Worm (Caenorhabditis elegans): Measurements from ENCODE around the gene D1005.2.
"Not testable (repeated sequence)": the region's sequence is repeated elsewhere in the genome, so short reads cannot be mapped to it uniquely, and the experiment has no call there.

Gene D1005.2

DNA sequence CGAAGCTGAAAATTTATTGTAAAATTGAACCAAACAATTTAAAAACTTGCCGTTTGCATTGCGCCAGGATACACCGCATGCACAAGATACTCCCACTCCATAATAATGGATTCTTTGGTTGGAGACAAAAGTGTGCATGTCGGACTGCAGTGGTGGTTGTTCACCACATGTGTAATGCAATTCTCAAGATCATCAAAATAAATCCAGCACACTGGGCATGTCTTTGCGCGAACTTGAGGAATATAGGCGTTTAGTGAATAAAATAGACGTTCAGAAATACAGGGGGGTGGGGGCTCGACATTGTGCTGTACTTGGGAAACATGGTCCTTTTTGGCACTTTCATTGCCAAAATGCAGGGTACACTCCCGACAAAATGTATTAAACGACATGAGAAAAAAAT, 32.4 kb upstream of the D1005.2 start, which contains the start of gene F19G12.11:
F19G12.11 (minus strand) TSS at position 101 of the 400 bp plus-strand sequence.
- TF ChIP-seq ceh-39 (tag; optimal IDR thresholded peaks at IDR 0.05) (no peak), snpc-4 (tag; optimal IDR thresholded peaks at IDR 0.05) (no peak), hlh-1 (tag; optimal IDR thresholded peaks at IDR 0.05) (no peak), elt-1 (tag; optimal IDR thresholded peaks at IDR 0.05; ENCODE audit: borderline replicate concordance, insufficient read depth) (no peak), unc-120 (tag; optimal IDR thresholded peaks at IDR 0.05; ENCODE audit: poor library complexity, severe bottlenecking) (no peak), ztf-11 (tag; optimal IDR thresholded peaks at IDR 0.05) (no peak), lsy-2 (tag; optimal IDR thresholded peaks at IDR 0.05) (no peak), zip-8 (tag; optimal IDR thresholded peaks at IDR 0.05) (no peak), pha-4 (tag; optimal IDR thresholded peaks at IDR 0.05) (no peak), tbx-8 (GFP tag; optimal IDR thresholded peaks at IDR 0.05) (no peak)

DNA sequence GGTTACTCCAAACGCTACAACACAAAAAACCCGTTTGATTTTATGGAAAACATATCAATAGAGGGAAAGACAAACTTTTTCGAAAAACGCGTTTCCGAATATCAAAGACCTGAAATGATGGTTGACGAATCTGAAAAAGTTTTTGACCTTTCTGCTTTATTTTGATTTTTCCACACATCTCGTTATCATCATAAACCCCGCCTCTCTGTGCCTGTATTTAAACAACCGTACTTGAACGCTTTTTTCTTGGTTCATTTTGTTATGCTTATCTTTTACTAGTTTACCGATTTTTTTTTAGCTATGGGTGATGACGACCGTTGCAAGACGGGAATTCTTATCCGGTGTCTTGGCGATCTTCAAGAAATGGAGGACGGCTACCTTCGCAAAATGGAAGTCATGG, 28.1 kb upstream of the D1005.2 start, which contains the start of gene F19G12.1:
F19G12.1 (plus strand) TSS at position 301 of the 400 bp plus-strand sequence.
- TF ChIP-seq ztf-11 (tag; optimal IDR thresholded peaks at IDR 0.05); mls-2 (tag; optimal IDR thresholded peaks at IDR 0.05); tbx-8 (GFP tag; optimal IDR thresholded peaks at IDR 0.05): not testable (repeated sequence)

DNA sequence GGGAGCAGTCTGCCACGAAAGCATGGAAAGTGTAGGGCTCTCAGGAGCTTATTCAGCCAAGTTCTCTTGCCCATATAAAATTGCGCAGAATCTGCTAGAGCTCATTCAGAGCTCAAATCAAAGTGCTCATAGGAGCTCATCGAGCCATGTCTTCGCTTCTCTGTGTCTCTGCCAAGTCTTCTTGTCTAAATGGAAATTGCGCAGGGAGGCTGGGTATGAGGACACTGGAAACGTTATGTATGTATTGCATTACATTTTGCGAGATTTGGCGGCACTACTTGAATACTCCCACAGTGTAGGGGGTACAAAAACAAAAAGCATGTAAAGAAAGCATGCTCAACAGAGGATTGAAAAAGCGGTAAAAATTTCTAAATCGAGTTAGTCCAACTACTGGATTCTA, 21.7 kb upstream of the D1005.2 start:
- no peak for TF ChIP-seq zip-8 (tag; optimal IDR thresholded peaks at IDR 0.05)
- TF ChIP-seq tbx-8 (GFP tag; optimal IDR thresholded peaks at IDR 0.05), result no peak
- TF ChIP-seq sem-2 (GFP tag; optimal IDR thresholded peaks at IDR 0.05), result no peak
- no peak for TF ChIP-seq cnd-1 (tag; optimal IDR thresholded peaks at IDR 0.05)
- TF ChIP-seq sptf-1 (tag; optimal IDR thresholded peaks at IDR 0.05), result no peak
- TF ChIP-seq flh-1 (GFP tag; optimal IDR thresholded peaks at IDR 0.05), result no peak
- TF ChIP-seq ztf-11 (tag; optimal IDR thresholded peaks at IDR 0.05), result no peak
- no peak for TF ChIP-seq ces-1 (GFP tag; optimal IDR thresholded peaks at IDR 0.05)
- TF ChIP-seq nhr-76 (tag; optimal IDR thresholded peaks at IDR 0.05), result no peak
- TF ChIP-seq ham-2 (GFP tag; optimal IDR thresholded peaks at IDR 0.05), result no peak
- TF ChIP-seq nhr-2 (tag; optimal IDR thresholded peaks at IDR 0.05), result no peak
- TF ChIP-seq hlh-1 (tag; optimal IDR thresholded peaks at IDR 0.05), result no peak
- no peak for TF ChIP-seq elt-1 (tag; optimal IDR thresholded peaks at IDR 0.05; ENCODE audit: borderline replicate concordance, insufficient read depth)
- TF ChIP-seq ceh-83 (GFP tag; optimal IDR thresholded peaks at IDR 0.05), result no peak
- no peak for TF ChIP-seq drap-1 (GFP tag; optimal IDR thresholded peaks at IDR 0.05)
- no peak for TF ChIP-seq M03D4.4 (tag; optimal IDR thresholded peaks at IDR 0.05)
- no peak for TF ChIP-seq mls-2 (tag; optimal IDR thresholded peaks at IDR 0.05)
- TF ChIP-seq unc-62 (GFP tag; optimal IDR thresholded peaks at IDR 0.05), result no peak
- no peak for TF ChIP-seq lin-13 (tag; optimal IDR thresholded peaks at IDR 0.05)

DNA sequence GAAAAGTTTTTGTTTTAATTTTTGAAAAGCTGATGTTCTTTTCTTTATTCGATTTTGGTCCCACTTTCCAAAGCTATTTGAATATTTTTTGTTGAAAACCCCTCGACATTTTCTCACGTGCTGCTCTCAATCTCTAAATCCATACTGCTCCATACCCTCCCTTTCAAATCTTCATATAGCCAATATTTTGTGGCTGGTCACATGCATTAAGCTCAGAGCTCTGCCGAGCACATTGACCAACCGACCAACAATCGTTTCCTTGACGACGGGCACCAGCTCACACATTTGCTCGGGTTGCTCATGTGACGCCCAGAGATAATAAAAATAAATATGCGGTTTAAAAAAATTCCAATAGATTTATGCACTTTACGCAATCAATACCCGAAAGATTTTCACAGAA, 19.9 kb upstream of the D1005.2 start:
- TF ChIP-seq nhr-28 (tag; optimal IDR thresholded peaks at IDR 0.05) (no peak), M03D4.4 (tag; optimal IDR thresholded peaks at IDR 0.05) (no peak), ceh-39 (tag; optimal IDR thresholded peaks at IDR 0.05) (no peak), unc-120 (tag; optimal IDR thresholded peaks at IDR 0.05; ENCODE audit: poor library complexity, severe bottlenecking) (no peak), elt-3 (tag; optimal IDR thresholded peaks at IDR 0.05) (no peak), mls-2 (tag; optimal IDR thresholded peaks at IDR 0.05) (no peak), lsy-2 (tag; optimal IDR thresholded peaks at IDR 0.05) (no peak), sptf-1 (tag; optimal IDR thresholded peaks at IDR 0.05) (no peak), unc-39 (tag; optimal IDR thresholded peaks at IDR 0.05) (no peak), unc-62 (GFP tag; optimal IDR thresholded peaks at IDR 0.05) (no peak), drap-1 (GFP tag; optimal IDR thresholded peaks at IDR 0.05) (no peak), zip-8 (tag; optimal IDR thresholded peaks at IDR 0.05) (no peak), flh-1 (GFP tag; optimal IDR thresholded peaks at IDR 0.05) (no peak), mab-5 (tag; optimal IDR thresholded peaks at IDR 0.05) (no peak), ces-1 (GFP tag; optimal IDR thresholded peaks at IDR 0.05) (no peak), nhr-237 (tag; optimal IDR thresholded peaks at IDR 0.05) (no peak), snpc-4 (tag; optimal IDR thresholded peaks at IDR 0.05) (no peak), ceh-43 (GFP tag; optimal IDR thresholded peaks at IDR 0.05) (no peak), ceh-83 (GFP tag; optimal IDR thresholded peaks at IDR 0.05) (no peak)

DNA sequence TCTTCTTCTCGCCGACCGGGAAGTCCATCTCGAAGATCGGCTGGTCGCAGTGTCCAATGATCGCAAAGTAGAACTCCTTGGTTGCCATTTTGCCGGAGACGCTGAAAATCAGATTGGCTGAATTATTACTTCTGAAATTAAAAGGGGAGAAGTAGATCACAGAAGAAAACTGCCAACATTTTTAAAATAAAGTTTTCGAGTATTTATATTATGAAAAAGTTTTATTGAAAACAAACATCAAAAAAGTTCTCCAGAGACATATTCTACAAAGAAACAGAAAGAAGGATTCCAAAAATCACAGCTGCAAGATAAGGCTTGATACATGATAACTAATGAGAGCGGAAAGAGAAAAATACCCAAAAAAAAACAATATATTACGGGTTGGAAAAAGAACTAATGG, 18.7 kb upstream of the D1005.2 start, which contains the start of gene sedl-1:
sedl-1 (minus strand) TSS at position 101 of the 400 bp plus-strand sequence.
- TF ChIP-seq flh-1 (GFP tag; optimal IDR thresholded peaks at IDR 0.05) (no peak), drap-1 (GFP tag; optimal IDR thresholded peaks at IDR 0.05) (no peak), snpc-4 (tag; optimal IDR thresholded peaks at IDR 0.05) (no peak), hlh-1 (tag; optimal IDR thresholded peaks at IDR 0.05) (no peak), lin-32 (GFP tag; optimal IDR thresholded peaks at IDR 0.05) (no peak), unc-39 (tag; optimal IDR thresholded peaks at IDR 0.05) (no peak), ceh-39 (tag; optimal IDR thresholded peaks at IDR 0.05) (no peak)
